Fruit fly (Drosophila melanogaster): ENCODE measurements around the gene CG11374.

dm6 chr2L:122167-123006, 46.2 kb downstream of the CG11374 start:
- TF ChIP-seq usp (GFP tag; optimal IDR thresholded peaks at IDR 0.05) (no peak), br (GFP tag; optimal IDR thresholded peaks at IDR 0.05) (no peak), CG32264 (GFP tag; optimal IDR thresholded peaks at IDR 0.05) (no peak), Abd-B (GFP tag; optimal IDR thresholded peaks at IDR 0.05) (no peak), tai (GFP tag; optimal IDR thresholded peaks at IDR 0.05) (peak; percentile 26), pan (optimal IDR thresholded peaks at IDR 0.05) (no peak), CG9705 (GFP tag; optimal IDR thresholded peaks at IDR 0.05) (no peak), Rel (GFP tag; optimal IDR thresholded peaks at IDR 0.05) (no peak), Rel (tag; optimal IDR thresholded peaks at IDR 0.05) (no peak)

Measured in whole organism, wandering third instar larva.